Worm (Caenorhabditis elegans) whole organism, mixed stage, embryonic: Measurements from ENCODE around the gene ccr-4.
A peak's percentile ranks its signal among the peaks of the same experiment; 100 is the strongest.

Source experiments
- blmp-1 ChIP-seq: fragments of 150-350 bp; optimal IDR thresholded peaks from 2 replicates; lab custom pipeline; 2014; ENCODE audit warnings: missing biosample characterization, missing genetic modification characterization
- ceh-39 ChIP-seq: fragments of 150-350 bp; optimal IDR thresholded peaks from 2 replicates; lab custom pipeline; 2014; ENCODE audit warnings: missing biosample characterization, missing genetic modification characterization
- ceh-83 ChIP-seq: fragments of 200-800 bp; sonication (Bioruptor generic); optimal IDR thresholded peaks from 2 replicates; lab custom pipeline; 2018; ENCODE audit warnings: mild to moderate bottlenecking, missing genetic modification characterization, missing compliant biosample characterization
- lin-13 ChIP-seq: fragments of 150-350 bp; optimal IDR thresholded peaks from 2 replicates; lab custom pipeline; 2014; ENCODE audit warnings: missing biosample characterization, missing genetic modification characterization
- lsy-2 ChIP-seq: fragments of 150-350 bp; optimal IDR thresholded peaks from 2 replicates; lab custom pipeline; 2014; ENCODE audit warnings: missing biosample characterization, missing genetic modification characterization
- mab-5 ChIP-seq: fragments of 150-350 bp; optimal IDR thresholded peaks from 2 replicates; lab custom pipeline; 2014; ENCODE audit warnings: missing biosample characterization, missing genetic modification characterization
- nhr-237 ChIP-seq: fragments of 150-350 bp; optimal IDR thresholded peaks from 2 replicates; lab custom pipeline; 2014; ENCODE audit warnings: missing biosample characterization, missing genetic modification characterization
- snpc-4 ChIP-seq: fragments of 150-350 bp; optimal IDR thresholded peaks from 2 replicates; lab custom pipeline; 2014; ENCODE audit warnings: missing biosample characterization, missing genetic modification characterization
- sptf-1 ChIP-seq: sonication (generic microtip); optimal IDR thresholded peaks from 2 replicates; lab custom pipeline; 2017; ENCODE audit warnings: mild to moderate bottlenecking, missing genetic modification characterization, moderate library complexity, missing compliant biosample characterization
- unc-120 ChIP-seq: sonication (generic microtip); optimal IDR thresholded peaks from 2 replicates; lab custom pipeline; 2017; ENCODE audit warnings: missing genetic modification characterization, missing compliant biosample characterization; ENCODE audit not compliant: poor library complexity, severe bottlenecking
- unc-39 ChIP-seq: fragments of 150-350 bp; optimal IDR thresholded peaks from 2 replicates; lab custom pipeline; 2014; ENCODE audit warnings: missing biosample characterization, missing genetic modification characterization
- ztf-11 ChIP-seq: fragments of 150-350 bp; optimal IDR thresholded peaks from 2 replicates; lab custom pipeline; 2014; ENCODE audit warnings: missing biosample characterization, missing genetic modification characterization

- TF ChIP-seq unc-120 (no peak), lin-13 (no peak), nhr-237 (no peak), ztf-11 (tag; lab: Kevin White, UChicago) (no peak), ceh-39 (tag; lab: Kevin White, UChicago) (no peak), mab-5 (tag; lab: Kevin White, UChicago) (no peak), blmp-1 (no peak), ceh-83 (GFP tag; lab: Kevin White, UChicago) (no peak), lsy-2 (tag; lab: Kevin White, UChicago) (peak; percentile 89), snpc-4 (tag; lab: Kevin White, UChicago) (no peak), unc-39 (tag; lab: Kevin White, UChicago) (no peak), sptf-1 (tag; lab: Kevin White, UChicago) (no peak)
These were observed at the start of gene ccr-4, which contains the start of gene ZC518.8 for ce11 chrIV:12361392-12362092.
